Worm (Caenorhabditis elegans): ENCODE results near the gene mrpl-30.

DNA sequence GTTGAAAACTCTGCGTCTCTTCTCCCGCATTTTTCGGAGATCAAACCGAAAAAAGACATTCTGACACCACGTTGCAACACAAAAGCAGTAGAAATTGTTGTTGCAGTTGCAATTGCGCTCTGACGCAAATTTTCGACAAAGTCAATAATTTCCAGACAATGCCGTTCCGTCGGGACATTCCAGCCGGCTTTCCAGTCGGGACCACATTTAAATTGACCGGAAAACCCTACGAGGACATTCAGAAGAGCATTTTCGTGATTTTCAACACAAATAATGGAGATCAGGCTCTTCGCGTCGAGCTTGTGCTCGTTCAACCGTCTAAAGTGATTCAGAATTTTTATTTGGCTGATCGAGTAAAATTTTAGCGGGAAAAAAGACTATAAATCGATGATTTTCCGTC, 8.2 kb upstream of the mrpl-30 start:
- no peak for TF ChIP-seq tab-1 (GFP tag; IDR thresholded peaks at IDR 0.05)
- no peak for TF ChIP-seq ztf-23 (GFP tag; IDR thresholded peaks at IDR 0.05)
- TF ChIP-seq flt-1 (GFP tag; IDR thresholded peaks at IDR 0.05), result no peak
- no peak for TF ChIP-seq ztf-29 (GFP tag; IDR thresholded peaks at IDR 0.05)
- TF ChIP-seq med-1 (GFP tag; optimal IDR thresholded peaks at IDR 0.05; ENCODE audit: insufficient read depth), result no peak
- no peak for TF ChIP-seq klf-2 (GFP tag; conservative IDR thresholded peaks at IDR 0.05)
- no peak for TF ChIP-seq T22C8.4 (GFP tag; IDR thresholded peaks at IDR 0.05)
- TF ChIP-seq ref-1 (GFP tag; conservative IDR thresholded peaks at IDR 0.05), result no peak

Measured in whole organism, midembryonic.